Worm (Caenorhabditis elegans) whole organism, L4/young adult: Measurements from ENCODE around the gene ceh-31.

Experiments
- W03F9.2 ChIP-seq: fragments of 150-350 bp; optimal IDR thresholded peaks from 2 replicates; lab custom pipeline; 2014; ENCODE audit warnings: missing biosample characterization, missing genetic modification characterization
- dao-5 ChIP-seq: sonication (generic microtip); optimal IDR thresholded peaks from 2 replicates; lab custom pipeline; 2016; ENCODE audit warnings: missing genotype, missing genetic modification characterization, moderate library complexity, missing compliant biosample characterization
- him-1 ChIP-seq: sonication (generic microtip); optimal IDR thresholded peaks from 2 replicates; lab custom pipeline; 2016; ENCODE audit warnings: missing genotype, missing genetic modification reagents, missing genetic modification characterization, missing compliant biosample characterization

ceh-31 gene

ce11 chrX:3067052-3067451 is 3.2 kb downstream of the ceh-31 start:
- TF ChIP-seq W03F9.2 (tag; lab: Kevin White, UChicago) (no peak), dao-5 (tag; lab: Kevin White, UChicago) (no peak), him-1 (tag; lab: Kevin White, UChicago) (no peak)

DNA sequence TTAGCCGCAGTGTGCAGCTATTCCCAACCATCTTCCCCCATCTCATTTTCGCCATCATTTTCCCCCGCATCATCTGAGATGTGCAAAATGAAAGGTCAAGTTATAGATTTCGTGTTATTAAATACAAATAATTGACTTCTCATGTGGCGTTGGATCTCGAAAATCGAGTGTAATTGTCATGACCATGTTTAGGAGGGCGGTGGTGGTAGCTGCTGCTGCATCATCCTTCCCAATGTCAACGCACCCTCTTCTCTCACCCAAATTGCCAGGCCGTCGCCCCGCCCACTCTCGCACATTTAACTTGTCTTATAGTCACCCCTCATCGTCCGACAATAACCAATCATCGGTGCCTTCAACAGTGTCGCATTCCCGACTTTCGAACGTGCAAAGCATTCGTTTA is 6.9 kb downstream of the ceh-31 start, which contains the start of gene ceh-30:
ceh-30 (plus strand) TSS at position 301 of the 400 bp plus-strand sequence.
- TF ChIP-seq W03F9.2 (tag; lab: Kevin White, UChicago) = no peak
- TF ChIP-seq dao-5 (tag; lab: Kevin White, UChicago) = no peak
- TF ChIP-seq him-1 (tag; lab: Kevin White, UChicago) = no peak

- TF ChIP-seq him-1 (tag; lab: Kevin White, UChicago) (no peak), dao-5 (tag; lab: Kevin White, UChicago) (no peak), W03F9.2 (tag; lab: Kevin White, UChicago) (no peak)
Measured at ce11 chrX:3061698-3062097, 8.5 kb downstream of the ceh-31 start.

DNA sequence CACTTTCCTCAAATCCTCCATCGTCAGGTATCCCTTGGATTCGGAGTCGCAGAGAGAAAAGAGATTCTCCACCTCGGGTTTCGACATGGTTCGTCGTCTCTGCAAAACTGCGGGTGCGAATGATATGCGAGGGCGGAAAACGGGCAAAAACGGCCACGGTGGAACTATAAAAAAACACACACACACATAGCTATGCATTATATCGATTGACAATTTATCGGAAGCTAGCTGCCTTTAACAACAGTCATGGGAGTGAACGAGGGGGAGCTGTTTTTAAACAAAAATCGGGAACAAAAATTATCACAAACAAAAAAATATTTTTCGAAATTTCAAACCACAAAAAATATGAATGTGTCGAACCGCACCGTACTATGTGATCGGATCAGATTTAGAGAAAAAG is 10.9 kb downstream of the ceh-31 start, which contains the start of gene rsef-1:
rsef-1 (minus strand) TSS at position 101 of the 400 bp plus-strand sequence.
- no peak for TF ChIP-seq W03F9.2 (tag; lab: Kevin White, UChicago)
- TF ChIP-seq him-1 (tag; lab: Kevin White, UChicago) = no peak
- no peak for TF ChIP-seq dao-5 (tag; lab: Kevin White, UChicago)

DNA sequence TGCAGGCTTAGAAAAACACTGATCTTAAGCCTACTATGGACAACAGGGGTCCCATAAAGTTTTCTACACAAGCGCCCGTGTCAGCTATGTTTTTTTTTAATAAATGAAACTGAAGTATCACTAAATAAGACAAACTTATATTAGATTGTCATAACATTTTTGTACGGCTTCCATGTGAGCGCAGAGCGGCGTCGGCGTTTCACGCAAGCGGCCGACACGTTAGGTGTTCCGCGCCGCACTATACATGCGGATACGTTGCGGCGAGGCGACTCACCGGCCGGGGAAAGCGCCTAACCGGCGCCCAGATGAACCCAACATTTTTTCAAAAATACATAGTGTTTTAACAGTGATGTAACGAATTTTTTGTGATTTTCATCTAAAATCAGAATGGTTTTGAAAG is 12.6 kb downstream of the ceh-31 start:
- no peak for TF ChIP-seq W03F9.2 (tag; lab: Kevin White, UChicago)
- no peak for TF ChIP-seq dao-5 (tag; lab: Kevin White, UChicago)
- TF ChIP-seq him-1 (tag; lab: Kevin White, UChicago) = no peak

DNA sequence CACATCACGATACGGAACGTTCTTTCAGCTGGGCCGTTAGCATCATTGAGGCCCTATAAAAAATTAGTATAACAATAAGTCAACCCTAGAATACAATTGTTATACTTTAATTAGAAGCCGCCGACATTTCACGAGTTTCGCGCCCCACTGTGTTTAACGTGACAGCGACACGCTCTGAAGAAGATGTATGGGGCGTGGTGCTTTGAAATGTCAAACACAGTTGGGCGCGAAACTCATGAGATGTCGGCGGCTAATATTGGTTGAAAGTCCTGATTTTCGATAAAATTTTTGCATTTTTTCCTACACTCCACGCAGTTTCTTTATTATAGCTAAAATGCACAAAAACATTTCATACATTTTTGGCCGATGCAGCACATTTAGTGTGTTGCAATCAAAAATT is 14.1 kb downstream of the ceh-31 start:
- TF ChIP-seq dao-5 (tag; lab: Kevin White, UChicago) = no peak
- TF ChIP-seq W03F9.2 (tag; lab: Kevin White, UChicago) = no peak
- no peak for TF ChIP-seq him-1 (tag; lab: Kevin White, UChicago)

DNA sequence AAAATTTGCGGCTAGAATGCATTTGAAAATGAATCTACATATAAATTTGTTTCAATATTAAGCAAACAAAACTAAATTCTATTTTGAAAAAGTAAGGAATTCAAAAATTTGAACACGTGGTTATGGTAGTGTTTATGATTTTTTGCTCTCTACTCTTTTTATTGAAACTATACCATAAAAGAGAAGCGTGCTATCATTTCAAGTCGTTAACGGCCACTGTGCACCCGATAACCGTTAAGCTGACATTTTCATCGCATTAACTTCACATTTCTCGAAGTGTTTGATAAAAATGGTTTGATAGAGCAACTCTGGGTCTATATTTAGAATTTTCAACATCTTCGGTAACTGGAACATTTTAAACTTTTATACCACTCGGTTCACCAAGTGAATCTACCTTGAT is 15.4 kb downstream of the ceh-31 start, which contains the start of gene twk-26:
twk-26 (minus strand) TSS at position 23 of the 400 bp plus-strand sequence.
- TF ChIP-seq dao-5 (tag; lab: Kevin White, UChicago) (no peak), W03F9.2 (tag; lab: Kevin White, UChicago) (no peak), him-1 (tag; lab: Kevin White, UChicago) (no peak)

DNA sequence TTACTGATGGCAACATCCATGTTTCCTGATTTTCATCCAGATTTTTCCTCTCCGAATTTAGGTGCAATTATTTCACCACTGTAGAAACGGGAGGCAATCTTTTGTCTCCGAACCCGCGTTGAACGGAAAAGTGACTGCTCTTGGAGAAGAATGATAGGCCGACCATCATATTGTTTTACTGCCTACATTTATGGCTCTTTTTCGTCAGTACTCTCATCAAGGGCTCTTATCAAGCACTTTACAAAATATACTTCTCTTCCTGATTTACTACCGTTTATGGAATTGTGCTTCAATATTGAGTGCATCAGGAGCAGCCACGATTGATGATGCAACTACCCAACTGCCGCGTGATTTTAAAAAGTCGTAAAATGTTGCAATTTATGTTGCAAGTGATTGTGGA is 15.8 kb downstream of the ceh-31 start:
- TF ChIP-seq dao-5 (tag; lab: Kevin White, UChicago) = no peak
- TF ChIP-seq him-1 (tag; lab: Kevin White, UChicago) = no peak
- TF ChIP-seq W03F9.2 (tag; lab: Kevin White, UChicago) = no peak

ce11 chrX:3051315-3051993 is 18.8 kb downstream of the ceh-31 start:
- TF ChIP-seq dao-5 (tag; lab: Kevin White, UChicago) (no peak), him-1 (tag; lab: Kevin White, UChicago) (no peak), W03F9.2 (tag; lab: Kevin White, UChicago) (no peak)

- TF ChIP-seq him-1 (tag; lab: Kevin White, UChicago) = peak; percentile 75
- no peak for TF ChIP-seq dao-5 (tag; lab: Kevin White, UChicago)
- TF ChIP-seq W03F9.2 (tag; lab: Kevin White, UChicago) = no peak
Measured at ce11 chrX:3049233-3049632, 21.0 kb downstream of the ceh-31 start.

DNA sequence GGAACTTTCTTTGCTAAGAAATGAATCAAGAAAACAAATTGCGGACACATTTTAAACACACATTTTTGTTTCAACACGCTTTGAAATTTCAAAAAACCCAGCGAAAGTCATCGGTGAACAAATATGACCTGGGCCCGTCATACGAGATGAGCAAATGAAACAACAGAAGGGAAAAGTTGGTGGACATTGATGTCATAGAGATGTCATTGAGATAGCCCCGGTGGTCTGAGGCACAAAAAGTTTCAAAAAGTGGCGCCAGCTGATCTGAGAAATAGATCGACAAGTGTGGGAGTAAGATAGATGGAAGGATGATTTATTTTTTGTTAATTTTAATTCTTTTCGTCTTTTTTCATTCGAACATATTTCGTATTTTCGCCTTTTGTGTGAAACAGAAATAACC is 21.5 kb downstream of the ceh-31 start:
- TF ChIP-seq dao-5 (tag; lab: Kevin White, UChicago) (no peak), W03F9.2 (tag; lab: Kevin White, UChicago) (no peak), him-1 (tag; lab: Kevin White, UChicago) (no peak)

DNA sequence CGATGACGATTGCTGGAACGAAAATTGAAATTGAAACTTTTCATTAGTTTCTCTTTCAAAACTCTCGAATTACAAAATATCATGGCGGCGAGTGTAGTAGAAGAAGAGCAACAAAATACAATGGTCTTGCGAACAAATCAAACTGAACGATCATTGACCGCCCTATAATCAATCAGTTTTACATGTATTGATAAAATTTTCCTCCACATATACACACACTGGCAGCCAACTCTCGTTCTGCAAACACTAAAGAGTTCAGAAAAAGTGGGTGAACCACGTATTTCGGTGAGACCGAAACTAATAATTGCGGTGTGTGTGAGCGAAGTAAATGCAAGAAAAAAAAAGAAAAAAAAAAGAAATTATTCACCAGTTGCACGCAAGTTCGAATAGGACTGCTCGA is 23.0 kb downstream of the ceh-31 start:
- no peak for TF ChIP-seq W03F9.2 (tag; lab: Kevin White, UChicago)
- no peak for TF ChIP-seq him-1 (tag; lab: Kevin White, UChicago)
- no peak for TF ChIP-seq dao-5 (tag; lab: Kevin White, UChicago)

DNA sequence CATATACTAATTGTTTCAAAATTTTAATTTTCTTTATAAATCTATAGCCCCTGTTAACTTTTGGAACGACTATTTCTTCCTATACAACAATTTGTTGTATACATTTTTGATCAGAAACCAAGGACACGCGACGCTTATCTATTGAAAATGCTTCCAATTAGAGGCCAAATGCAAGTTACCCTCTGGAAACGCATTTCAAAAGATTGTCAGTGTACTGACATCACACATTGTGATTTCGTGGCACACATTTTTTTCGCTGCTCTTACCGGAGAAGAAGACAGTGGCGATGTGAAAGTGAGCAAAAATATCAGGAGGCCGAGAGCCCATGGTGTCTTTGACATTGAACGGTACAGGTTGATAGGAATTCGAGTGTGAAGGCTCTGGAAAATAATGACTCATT is 24.8 kb downstream of the ceh-31 start, which contains the start of gene cnnm-3:
cnnm-3 (minus strand) TSS at position 382 of the 400 bp plus-strand sequence.
- TF ChIP-seq dao-5 (tag; lab: Kevin White, UChicago) (no peak), him-1 (tag; lab: Kevin White, UChicago) (no peak), W03F9.2 (tag; lab: Kevin White, UChicago) (no peak)

DNA sequence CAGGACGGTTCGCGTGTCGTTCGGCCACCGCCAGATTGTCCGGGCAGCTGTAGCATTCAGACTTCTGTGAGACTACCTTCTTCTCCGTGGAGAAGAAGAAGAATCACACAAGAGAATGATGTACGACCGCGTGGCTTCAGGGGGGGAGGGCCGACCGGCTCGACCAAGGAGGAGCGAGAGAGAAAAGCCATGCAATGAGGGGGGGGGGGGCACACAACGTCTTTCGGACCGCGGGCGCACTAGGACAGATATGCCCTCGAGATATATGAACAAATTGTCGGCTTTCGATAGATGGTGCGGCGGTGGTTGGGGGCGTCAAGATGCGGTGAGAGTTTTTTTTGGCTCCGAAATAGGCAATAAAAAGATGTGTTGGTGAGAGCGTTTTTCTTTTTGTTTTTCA is 29.6 kb downstream of the ceh-31 start:
- no peak for TF ChIP-seq him-1 (tag; lab: Kevin White, UChicago)
- no peak for TF ChIP-seq dao-5 (tag; lab: Kevin White, UChicago)
- TF ChIP-seq W03F9.2 (tag; lab: Kevin White, UChicago) = no peak
